Worm (Caenorhabditis elegans): ENCODE data around the gene C49F8.15.

The C49F8.15 gene

ce11 chrX:13320575-13320974 is 41.8 kb downstream of the C49F8.15 start (continued):
- TF ChIP-seq fkh-10 (GFP tag; optimal IDR thresholded peaks at IDR 0.05) (no peak), snu-23 (GFP tag; optimal IDR thresholded peaks at IDR 0.05) (peak; percentile 71), lin-35 (GFP tag; optimal IDR thresholded peaks at IDR 0.05) (peak in 1 of 2 experiments; percentile 53), vab-15 (tag; optimal IDR thresholded peaks at IDR 0.05) (peak; percentile 36), swsn-7 (tag; optimal IDR thresholded peaks at IDR 0.05) (peak; percentile 42), lin-14 (GFP tag; optimal IDR thresholded peaks at IDR 0.05) (peak; percentile 75), nhr-19 (GFP tag; conservative IDR thresholded peaks at IDR 0.05) (peak; percentile 55), skn-1 (tag; optimal IDR thresholded peaks at IDR 0.05) (no peak), xbp-1 (tag; optimal IDR thresholded peaks at IDR 0.05) (no peak), lin-39 (tag; optimal IDR thresholded peaks at IDR 0.05) (no peak), zip-4 (GFP tag; optimal IDR thresholded peaks at IDR 0.05) (no peak), mep-1 (tag; optimal IDR thresholded peaks at IDR 0.05) (peak; percentile 41), unc-86 (tag; optimal IDR thresholded peaks at IDR 0.05) (no peak), Y116A8C.19 (tag; optimal IDR thresholded peaks at IDR 0.05; ENCODE audit: borderline replicate concordance) (no peak), tlp-1 (tag; optimal IDR thresholded peaks at IDR 0.05) (no peak), nhr-71 (tag; optimal IDR thresholded peaks at IDR 0.05) (peak; percentile 79), unc-130 (tag; optimal IDR thresholded peaks at IDR 0.05) (no peak), nhr-85 (tag) (peak; percentile 94), lin-15B (tag; optimal IDR thresholded peaks at IDR 0.05) (no peak), rnt-1 (tag; optimal IDR thresholded peaks at IDR 0.05) (peak; percentile 55), ces-1 (GFP tag; optimal IDR thresholded peaks at IDR 0.05) (no peak), unc-98 (GFP tag; IDR thresholded peaks at IDR 0.05) (no peak), nhr-20 (tag; optimal IDR thresholded peaks at IDR 0.05) (peak; percentile 68), ceh-8 (GFP tag; optimal IDR thresholded peaks at IDR 0.05) (no peak), blmp-1 (tag; optimal IDR thresholded peaks at IDR 0.05) (peak; percentile 96), aha-1 (tag; optimal IDR thresholded peaks at IDR 0.05) (no peak), jun-1 (tag; optimal IDR thresholded peaks at IDR 0.05) (no peak), C34B4.2 (tag; optimal IDR thresholded peaks at IDR 0.05) (no peak), nhr-237 (tag; optimal IDR thresholded peaks at IDR 0.05) (no peak), pag-3 (tag; optimal IDR thresholded peaks at IDR 0.05; ENCODE audit: borderline replicate concordance, insufficient read depth) (no peak), pax-3 (tag; optimal IDR thresholded peaks at IDR 0.05) (no peak), ets-5 (GFP tag; IDR thresholded peaks at IDR 0.05) (no peak), egl-13 (tag; optimal IDR thresholded peaks at IDR 0.05) (no peak), fkh-4 (tag; optimal IDR thresholded peaks at IDR 0.05; ENCODE audit: borderline replicate concordance) (no peak), zag-1 (tag; optimal IDR thresholded peaks at IDR 0.05) (no peak), lsy-2 (tag; optimal IDR thresholded peaks at IDR 0.05) (peak; percentile 25 to 59), F16B12.6 (tag; optimal IDR thresholded peaks at IDR 0.05) (no peak), dpl-1 (GFP tag; optimal IDR thresholded peaks at IDR 0.05) (peak in 1 of 3 experiments; percentile 23), ceh-82 (tag; optimal IDR thresholded peaks at IDR 0.05) (no peak), sup-37 (GFP tag; optimal IDR thresholded peaks at IDR 0.05) (no peak), hpl-2 (GFP tag; optimal IDR thresholded peaks at IDR 0.05) (no peak), ama-1 (optimal IDR thresholded peaks at IDR 0.05) (peak; percentile 22), efl-1 (optimal IDR thresholded peaks at IDR 0.05) (no peak), efl-1 (GFP tag; optimal IDR thresholded peaks at IDR 0.05 in 1 of 2) (no peak), aly-2 (tag; optimal IDR thresholded peaks at IDR 0.05) (no peak), tbx-2 (tag; optimal IDR thresholded peaks at IDR 0.05) (peak; percentile 23), nhr-77 (tag; optimal IDR thresholded peaks at IDR 0.05) (no peak), unc-30 (tag; optimal IDR thresholded peaks at IDR 0.05) (no peak), C16A3.4 (tag; optimal IDR thresholded peaks at IDR 0.05) (peak; percentile 55)
